Fruit fly (Drosophila melanogaster) whole organism, embryonic: ENCODE data around the gene CG10232.

Experiments
- Atf6 ChIP-seq: fragments of 200-800 bp; sonication (Bioruptor generic); IDR thresholded peaks from 2 replicates; pipeline ENCODE4 v1.3.6; 2022; ENCODE audit warnings: missing biosample characterization, missing genetic modification characterization
- B-H1 ChIP-seq: fragments of 200-800 bp; sonication (Bioruptor generic); IDR thresholded peaks from 3 replicates; pipeline ENCODE4 v1.3.6; 2022; ENCODE audit warnings: missing biosample characterization, missing genetic modification characterization
- B-H2 ChIP-seq: fragments of 200-800 bp; sonication (Bioruptor generic); optimal IDR thresholded peaks from 2 replicates; lab custom pipeline; 2018; ENCODE audit warnings: missing biosample characterization, mild to moderate bottlenecking, missing genetic modification characterization
- CG11093 ChIP-seq: fragments of 200-800 bp; sonication (Bioruptor generic); IDR thresholded peaks from 3 replicates; pipeline ENCODE4 v1.3.6; 2022; ENCODE audit warnings: missing biosample characterization, missing genetic modification characterization
- CG16863 ChIP-seq: fragments of 200-800 bp; sonication (Bioruptor generic); optimal IDR thresholded peaks from 3 replicates; lab custom pipeline; 2016; ENCODE audit warnings: missing biosample characterization, missing genetic modification characterization
- CG18011 ChIP-seq: fragments of 200-800 bp; sonication (Bioruptor generic); optimal IDR thresholded peaks from 2 replicates; lab custom pipeline; 2017; ENCODE audit warnings: missing biosample characterization, missing genetic modification characterization, mild to moderate bottlenecking, moderate library complexity, missing genotype
- CG1832 ChIP-seq: fragments of 200-800 bp; sonication (Bioruptor generic); optimal IDR thresholded peaks from 2 replicates; lab custom pipeline; 2017; ENCODE audit warnings: missing biosample characterization, mild to moderate bottlenecking, missing genetic modification characterization, inconsistent platforms
- CG18619 ChIP-seq: fragments of 200-800 bp; sonication (Bioruptor generic); optimal IDR thresholded peaks from 3 replicates; lab custom pipeline; 2017; ENCODE audit warnings: missing biosample characterization, mild to moderate bottlenecking, missing genetic modification characterization
- CG8765 ChIP-seq: fragments of 200-800 bp; sonication (Bioruptor generic); IDR thresholded peaks from 2 replicates; pipeline ENCODE4 v1.3.6; 2022; ENCODE audit warnings: missing biosample characterization, missing genetic modification characterization
- CG8944 ChIP-seq: fragments of 200-800 bp; sonication (Bioruptor generic); optimal IDR thresholded peaks from 3 replicates; lab custom pipeline; 2016; ENCODE audit warnings: missing biosample characterization, missing genetic modification characterization
- Deaf1 ChIP-seq: fragments of 200-800 bp; optimal IDR thresholded peaks from 3 replicates; lab custom pipeline; 2019; ENCODE audit warnings: missing biosample characterization, mild to moderate bottlenecking, missing genetic modification characterization, moderate library complexity
- Drgx ChIP-seq: fragments of 200-800 bp; sonication (Bioruptor generic); IDR thresholded peaks from 2 replicates; pipeline ENCODE4 v1.3.6; 2022; ENCODE audit warnings: missing biosample characterization, missing genetic modification characterization
- Eip74EF ChIP-seq, 2 experiments: fragments of 200-800 bp in 1 of 2; fragments of >200 bp in 1 of 2; sonication (Bioruptor generic) in 1 of 2; optimal IDR thresholded peaks; 2 replicates each; lab custom pipeline; 2017 to 2019; ENCODE audit warnings: missing biosample characterization in 2 of 2, missing genetic modification characterization in 2 of 2, mild to moderate bottlenecking in 1 of 2, moderate library complexity in 1 of 2
- H15 ChIP-seq: fragments of 200-800 bp; sonication (Bioruptor generic); IDR thresholded peaks from 3 replicates; pipeline ENCODE4 v1.3.6; 2022; ENCODE audit warnings: missing biosample characterization, missing genetic modification characterization
- HLH3B ChIP-seq: fragments of 200-800 bp; sonication (Bioruptor generic); IDR thresholded peaks from 2 replicates; pipeline ENCODE4 v1.3.6; 2022; ENCODE audit warnings: missing biosample characterization, missing genetic modification characterization
- HmgD ChIP-seq: fragments of 200-800 bp; sonication (Bioruptor generic); optimal IDR thresholded peaks from 3 replicates; lab custom pipeline; 2016; ENCODE audit warnings: missing biosample characterization, missing genetic modification characterization
- Hr51 ChIP-seq, 2 experiments: fragments of 200-800 bp; sonication (Bioruptor generic); optimal IDR thresholded peaks; 2 replicates in 1 of 2; 3 replicates in 1 of 2; lab custom pipeline; 2016 to 2018; ENCODE audit warnings: missing biosample characterization in 2 of 2, missing genetic modification characterization in 2 of 2, mild to moderate bottlenecking in 1 of 2, moderate library complexity in 1 of 2
- Jarid2 ChIP-seq: fragments of 200-800 bp; sonication (Bioruptor generic); optimal IDR thresholded peaks from 3 replicates; lab custom pipeline; 2017; ENCODE audit warnings: mild to moderate bottlenecking, missing biosample characterization, missing genetic modification reagents, missing genetic modification characterization
- Nf-YB ChIP-seq: fragments of 200-800 bp; sonication (Bioruptor generic); optimal IDR thresholded peaks from 3 replicates; lab custom pipeline; 2019; ENCODE audit warnings: missing biosample characterization, mild to moderate bottlenecking, missing genetic modification characterization, moderate library complexity
- Nf-YC ChIP-seq: fragments of 200-800 bp; optimal IDR thresholded peaks from 3 replicates; lab custom pipeline; 2019; ENCODE audit warnings: missing biosample characterization, mild to moderate bottlenecking, missing genetic modification characterization, moderate library complexity
- Opbp ChIP-seq: fragments of 200-800 bp; sonication (Bioruptor generic); IDR thresholded peaks from 3 replicates; pipeline ENCODE4 v1.3.6; 2022; ENCODE audit warnings: missing biosample characterization, missing genetic modification characterization; ENCODE audit not compliant: partially characterized antibody
- Pdp1 ChIP-seq, 2 experiments: fragments of 200-800 bp; sonication (Bioruptor generic); optimal IDR thresholded peaks; 3 replicates each; lab custom pipeline; 2016; ENCODE audit warnings: missing biosample characterization in 2 of 2, missing genetic modification characterization in 2 of 2, mild to moderate bottlenecking in 1 of 2, moderate library complexity in 1 of 2
- Rfx ChIP-seq: fragments of 200-800 bp; sonication (Bioruptor generic); IDR thresholded peaks from 2 replicates; pipeline ENCODE4 v1.3.6; 2022; ENCODE audit warnings: missing biosample characterization, missing genetic modification characterization
- Rx ChIP-seq: fragments of 200-800 bp; sonication (Bioruptor generic); IDR thresholded peaks from 2 replicates; pipeline ENCODE4 v1.3.6; 2022; ENCODE audit warnings: missing biosample characterization, missing genetic modification characterization
- Side ChIP-seq: fragments of 200-800 bp; sonication (Bioruptor generic); optimal IDR thresholded peaks from 2 replicates; lab custom pipeline; 2016; ENCODE audit warnings: missing biosample characterization, missing genetic modification characterization
- Taf1 ChIP-seq: fragments of 200-800 bp; sonication (Bioruptor generic); IDR thresholded peaks from 2 replicates; pipeline ENCODE4 v1.3.6; 2022; ENCODE audit warnings: missing biosample characterization, missing genetic modification characterization
- cas ChIP-seq: fragments of 200-800 bp; sonication (Bioruptor generic); IDR thresholded peaks from 2 replicates; pipeline ENCODE4 v1.3.6; 2022; ENCODE audit warnings: missing biosample characterization, missing genetic modification characterization
- ftz-f1 ChIP-seq: fragments of 200-800 bp; sonication (Bioruptor generic); optimal IDR thresholded peaks from 2 replicates; lab custom pipeline; 2016; ENCODE audit warnings: missing biosample characterization, missing genetic modification characterization
- gcm2 ChIP-seq: fragments of 200-800 bp; sonication (Bioruptor generic); optimal IDR thresholded peaks from 2 replicates; lab custom pipeline; 2016; ENCODE audit warnings: missing biosample characterization, missing genetic modification characterization
- gem ChIP-seq: fragments of 200-800 bp; sonication (Bioruptor generic); optimal IDR thresholded peaks from 2 replicates; lab custom pipeline; 2019; ENCODE audit warnings: missing biosample characterization, mild to moderate bottlenecking, missing genetic modification characterization, moderate library complexity
- gfzf ChIP-seq: fragments of 200-800 bp; sonication (Bioruptor generic); optimal IDR thresholded peaks from 2 replicates; lab custom pipeline; 2016; ENCODE audit warnings: missing biosample characterization, mild to moderate bottlenecking, missing genetic modification characterization, moderate library complexity
- grn ChIP-seq: fragments of 200-800 bp; sonication (Bioruptor generic); optimal IDR thresholded peaks from 3 replicates; lab custom pipeline; 2017; ENCODE audit warnings: missing biosample characterization, missing genetic modification characterization
- h ChIP-seq: fragments of >200 bp; optimal IDR thresholded peaks from 2 replicates; lab custom pipeline; 2017
- hb ChIP-seq: fragments of 200-800 bp; sonication (Bioruptor generic); IDR thresholded peaks from 3 replicates; pipeline ENCODE4 v1.3.6; 2022; ENCODE audit warnings: missing biosample characterization, missing genetic modification characterization; ENCODE audit not compliant: partially characterized antibody
- insv ChIP-seq, 2 experiments: fragments of 200-800 bp; sonication (Bioruptor generic); optimal IDR thresholded peaks; 3 replicates each; lab custom pipeline; 2016 to 2018; ENCODE audit warnings: missing biosample characterization in 2 of 2, missing genetic modification characterization in 2 of 2
- inv ChIP-seq: fragments of 200-800 bp; sonication (Bioruptor generic); IDR thresholded peaks from 2 replicates; pipeline ENCODE4 v1.3.6; 2022; ENCODE audit warnings: missing biosample characterization, missing genetic modification characterization; ENCODE audit not compliant: partially characterized antibody
- kay ChIP-seq: fragments of 200-800 bp; sonication (Bioruptor generic); optimal IDR thresholded peaks from 2 replicates; lab custom pipeline; 2016; ENCODE audit warnings: missing biosample characterization, missing genetic modification characterization
- klu ChIP-seq: fragments of 200-800 bp; sonication (Bioruptor generic); IDR thresholded peaks from 2 replicates; pipeline ENCODE4 v1.3.6; 2022; ENCODE audit warnings: missing biosample characterization, missing genetic modification characterization
- nau ChIP-seq: fragments of 200-800 bp; sonication (Bioruptor generic); optimal IDR thresholded peaks from 3 replicates; lab custom pipeline; 2017; ENCODE audit warnings: missing biosample characterization, mild to moderate bottlenecking, missing genetic modification characterization, missing genetic modification reagents
- nom ChIP-seq: fragments of 200-800 bp; sonication (Bioruptor generic); optimal IDR thresholded peaks from 2 replicates; lab custom pipeline; 2017; ENCODE audit warnings: missing biosample characterization, missing genetic modification characterization, mild to moderate bottlenecking, moderate library complexity, missing genetic modification reagents
- oc ChIP-seq: fragments of 200-800 bp; sonication (Bioruptor generic); optimal IDR thresholded peaks from 2 replicates; lab custom pipeline; 2018; ENCODE audit warnings: missing biosample characterization, mild to moderate bottlenecking, missing genetic modification characterization, moderate library complexity
- peb ChIP-seq: fragments of 200-800 bp; sonication (Bioruptor generic); IDR thresholded peaks from 2 replicates; pipeline ENCODE4 v1.3.6; 2022; ENCODE audit warnings: missing biosample characterization, missing genetic modification characterization
- salm ChIP-seq: fragments of 200-800 bp; sonication (Bioruptor generic); optimal IDR thresholded peaks from 2 replicates; lab custom pipeline; 2018; ENCODE audit warnings: missing biosample characterization, mild to moderate bottlenecking, missing genetic modification characterization
- schlank ChIP-seq: fragments of 200-800 bp; sonication (Bioruptor generic); optimal IDR thresholded peaks from 2 replicates; lab custom pipeline; 2018; ENCODE audit warnings: missing biosample characterization, mild to moderate bottlenecking, missing genetic modification characterization
- sd ChIP-seq: fragments of 200-800 bp; sonication (Bioruptor generic); optimal IDR thresholded peaks from 3 replicates; lab custom pipeline; 2018; ENCODE audit warnings: missing biosample characterization, mild to moderate bottlenecking, missing genetic modification characterization, moderate library complexity
- tio ChIP-seq: fragments of 200-800 bp; sonication (Bioruptor generic); optimal IDR thresholded peaks from 2 replicates; lab custom pipeline; 2017; ENCODE audit warnings: missing biosample characterization, missing genetic modification characterization, inconsistent platforms
- tna ChIP-seq: fragments of 200-800 bp; sonication (Bioruptor generic); IDR thresholded peaks from 2 replicates; pipeline ENCODE4 v1.3.6; 2022; ENCODE audit warnings: missing biosample characterization, missing genetic modification characterization; ENCODE audit not compliant: partially characterized antibody
- vfl ChIP-seq: fragments of 200-800 bp; sonication (Bioruptor generic); optimal IDR thresholded peaks from 2 replicates; lab custom pipeline; 2016; ENCODE audit warnings: missing biosample characterization, missing genetic modification characterization
- vnd ChIP-seq: fragments of 200-800 bp; sonication (Bioruptor generic); IDR thresholded peaks from 3 replicates; pipeline ENCODE4 v1.3.6; 2022; ENCODE audit warnings: missing biosample characterization, missing genetic modification characterization; ENCODE audit not compliant: partially characterized antibody

Gene CG10232

dm6 chr3R:23757912-23758607, 36.6 kb upstream of the CG10232 start, which contains the start of the genes PTPMT1 and Hrd3 (continued):
- peak; percentile 99 for TF ChIP-seq Pdp1 (GFP tag; optimal IDR thresholded peaks at IDR 0.05; lab: Kevin White, UChicago)
- TF ChIP-seq hb (GFP tag; lab: Robert Waterston, UW) = no peak
- peak; percentile 93 for TF ChIP-seq schlank (tag; lab: Kevin White, UChicago)
- peak; percentile 96 for TF ChIP-seq nom (GFP tag; lab: Kevin White, UChicago)
- peak; percentile 93 for TF ChIP-seq oc (tag; lab: Kevin White, UChicago)
- TF ChIP-seq salm (tag; lab: Kevin White, UChicago) = peak; percentile 95
- peak; percentile 89; the same call in 1 of the 2 replicates for TF ChIP-seq Rx (GFP tag; lab: Robert Waterston, UW)
- peak; percentile 97 for TF ChIP-seq CG16863 (GFP tag; lab: Kevin White, UChicago)
- peak; percentile 99 for TF ChIP-seq gem (tag; lab: Kevin White, UChicago)
- peak; percentile 99 for TF ChIP-seq tio (GFP tag; lab: Kevin White, UChicago)
- peak; percentile 86 for TF ChIP-seq Deaf1 (tag; lab: Kevin White, UChicago)
- no peak for TF ChIP-seq vnd (GFP tag; lab: Robert Waterston, UW)
- peak; percentile 92 for TF ChIP-seq CG18011 (GFP tag; lab: Kevin White, UChicago)
- TF ChIP-seq Taf1 = peak; percentile 86
- TF ChIP-seq HLH3B (GFP tag; lab: Robert Waterston, UW) = peak; percentile 93
- peak; percentile 93 for TF ChIP-seq Drgx (GFP tag; lab: Robert Waterston, UW)
- TF ChIP-seq CG8765 (GFP tag; lab: Robert Waterston, UW) = peak; percentile 93
- TF ChIP-seq CG1832 (GFP tag; lab: Kevin White, UChicago) = no peak
- peak; percentile 97 for TF ChIP-seq CG11093 (GFP tag; lab: Robert Waterston, UW)
- peak; percentile 93 for TF ChIP-seq Nf-YC (tag; lab: Kevin White, UChicago)
- no peak for TF ChIP-seq tna
- peak; percentile 96 for TF ChIP-seq Side (GFP tag; lab: Kevin White, UChicago)
- peak; percentile 95 for TF ChIP-seq gcm2 (GFP tag; lab: Kevin White, UChicago)
- TF ChIP-seq gfzf (GFP tag; lab: Kevin White, UChicago) = peak; percentile 32
- TF ChIP-seq nau (GFP tag; lab: Kevin White, UChicago) = no peak
- peak; percentile 96 for TF ChIP-seq sd (tag; lab: Kevin White, UChicago)
- no peak for TF ChIP-seq h (lab: Kevin White, UChicago)
- TF ChIP-seq vfl (GFP tag; lab: Kevin White, UChicago) = peak; percentile 98
- peak; percentile 83 for TF ChIP-seq grn (GFP tag; lab: Kevin White, UChicago)
- TF ChIP-seq peb (GFP tag; lab: Robert Waterston, UW) = peak; percentile 93
- 0 out of 2 replicates have a peak, but pooled peaks have one; percentile 9 for TF ChIP-seq inv (GFP tag; lab: Robert Waterston, UW)
- peak; percentile 96 for TF ChIP-seq klu (GFP tag; lab: Robert Waterston, UW)
- peak; percentile 97 for TF ChIP-seq Rfx (GFP tag; lab: Robert Waterston, UW)
- TF ChIP-seq Atf6 = peak; percentile 97
- peak in 1 of 2 experiments; percentile 98 for TF ChIP-seq Eip74EF (GFP tag; optimal IDR thresholded peaks at IDR 0.05; lab: Kevin White, UChicago)
- peak; percentile 84 for TF ChIP-seq ftz-f1
- peak; percentile 96 for TF ChIP-seq CG8944 (GFP tag; lab: Kevin White, UChicago)
- peak; percentile 85 for TF ChIP-seq cas (GFP tag; lab: Robert Waterston, UW)
- peak; percentile 97 for TF ChIP-seq B-H2 (GFP tag; lab: Kevin White, UChicago)
- peak; percentile 93 for TF ChIP-seq HmgD (GFP tag; lab: Kevin White, UChicago)
- peak; percentile 98 to 99 for TF ChIP-seq Hr51 (GFP tag; optimal IDR thresholded peaks at IDR 0.05; lab: Kevin White, UChicago)
- TF ChIP-seq CG18619 = peak; percentile 99
- peak; percentile 98 for TF ChIP-seq kay (GFP tag; lab: Kevin White, UChicago)
- TF ChIP-seq Opbp = no peak
- peak; percentile 92 for TF ChIP-seq B-H1
- peak; percentile 92 for TF ChIP-seq H15 (GFP tag; lab: Robert Waterston, UW)
- TF ChIP-seq Nf-YB (GFP tag; lab: Kevin White, UChicago) = peak; percentile 89
- TF ChIP-seq insv (GFP tag; optimal IDR thresholded peaks at IDR 0.05; lab: Kevin White, UChicago) = peak; percentile 76 to 85
- peak; percentile 92 for TF ChIP-seq Jarid2 (GFP tag; lab: Kevin White, UChicago)
